Worm (Caenorhabditis elegans): ENCODE data around the gene ZK822.1.

- TF ChIP-seq hlh-1 (tag; optimal IDR thresholded peaks at IDR 0.05), result no peak
- TF ChIP-seq mep-1 (tag; optimal IDR thresholded peaks at IDR 0.05), result no peak
- TF ChIP-seq ztf-11 (tag; optimal IDR thresholded peaks at IDR 0.05), result no peak
- TF ChIP-seq mab-5 (tag; optimal IDR thresholded peaks at IDR 0.05), result no peak
- TF ChIP-seq nhr-237 (tag; optimal IDR thresholded peaks at IDR 0.05), result no peak
- TF ChIP-seq nhr-12 (tag; optimal IDR thresholded peaks at IDR 0.05), result no peak
- no peak for TF ChIP-seq unc-62 (GFP tag; optimal IDR thresholded peaks at IDR 0.05)
- TF ChIP-seq elt-3 (tag; optimal IDR thresholded peaks at IDR 0.05), result no peak
- no peak for TF ChIP-seq snpc-4 (tag; optimal IDR thresholded peaks at IDR 0.05)
- no peak for TF ChIP-seq unc-39 (tag; optimal IDR thresholded peaks at IDR 0.05)
- TF ChIP-seq pha-4 (tag; optimal IDR thresholded peaks at IDR 0.05), result no peak
- no peak for TF ChIP-seq lin-13 (tag; optimal IDR thresholded peaks at IDR 0.05)
These were observed 10.2 kb downstream of the ZK822.1 start, which contains the start of gene VZK822L.2 for ce11 chrIV:11911723-11912122.

All from whole organism, mixed stage, embryonic.